Worm (Caenorhabditis elegans): ENCODE data around the gene F44B9.5.

DNA sequence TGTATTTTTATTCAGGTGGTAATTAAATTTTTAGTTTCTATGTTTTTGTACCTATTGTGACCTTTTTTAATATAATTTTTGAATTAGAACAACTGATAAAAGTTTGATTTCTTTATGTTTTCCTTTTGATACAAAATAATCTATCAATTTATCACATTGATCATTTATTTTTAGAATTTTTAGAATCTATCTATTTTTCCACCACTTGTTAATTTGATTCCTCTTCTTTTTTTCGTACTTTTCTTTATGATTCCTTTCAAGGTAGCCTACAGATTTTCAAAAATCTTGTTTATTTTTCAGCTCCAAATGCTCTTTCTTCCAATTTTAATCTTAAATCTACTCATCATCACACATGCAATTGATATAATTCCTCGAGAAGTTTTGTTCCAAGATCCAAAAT lies 21.6 kb upstream of the F44B9.5 start, which contains the start of gene dpf-6:
- TF ChIP-seq pes-1 (GFP tag; IDR thresholded peaks at IDR 0.05), result no peak
- no peak for TF ChIP-seq flt-1 (GFP tag; IDR thresholded peaks at IDR 0.05)
- TF ChIP-seq B0310.2 (tag; optimal IDR thresholded peaks at IDR 0.05), result no peak
- TF ChIP-seq tbx-37 (GFP tag; conservative IDR thresholded peaks at IDR 0.05), result no peak
- TF ChIP-seq ama-1 (optimal IDR thresholded peaks at IDR 0.05), result no peak
- no peak for TF ChIP-seq hmg-4 (GFP tag; optimal IDR thresholded peaks at IDR 0.05)
- TF ChIP-seq hnd-1 (tag; optimal IDR thresholded peaks at IDR 0.05), result no peak
- no peak for TF ChIP-seq ceh-36 (tag; optimal IDR thresholded peaks at IDR 0.05)
- TF ChIP-seq ets-7 (tag; optimal IDR thresholded peaks at IDR 0.05), result no peak
- TF ChIP-seq scrt-1 (GFP tag; IDR thresholded peaks at IDR 0.05), result no peak
- no peak for TF ChIP-seq F13C5.2 (tag; optimal IDR thresholded peaks at IDR 0.05)
- TF ChIP-seq tra-4 (tag; optimal IDR thresholded peaks at IDR 0.05), result no peak
